Fruit fly (Drosophila melanogaster) whole organism, embryonic: ENCODE results near the gene Fcp3C.

Experiments used
- ATbp ChIP-seq: fragments of 200-800 bp; sonication (Bioruptor generic); optimal IDR thresholded peaks from 2 replicates; lab custom pipeline; 2017; ENCODE audit warnings: missing biosample characterization, mild to moderate bottlenecking, missing genetic modification characterization, missing genetic modification reagents
- Bdp1 ChIP-seq: fragments of 200-800 bp; sonication (Bioruptor generic); optimal IDR thresholded peaks from 3 replicates; lab custom pipeline; 2016; ENCODE audit warnings: missing biosample characterization, missing genetic modification characterization
- Blimp-1 ChIP-seq: fragments of 200-800 bp; sonication (Bioruptor generic); optimal IDR thresholded peaks from 3 replicates; lab custom pipeline; 2018; ENCODE audit warnings: missing biosample characterization, missing genetic modification characterization, mild to moderate bottlenecking, moderate library complexity, missing genetic modification reagents
- C15 ChIP-seq: fragments of 200-800 bp; sonication (Bioruptor generic); IDR thresholded peaks from 3 replicates; pipeline ENCODE4 v1.3.6; 2022; ENCODE audit warnings: missing biosample characterization, missing genetic modification characterization
- CG11696 ChIP-seq: fragments of 200-800 bp; sonication (Bioruptor generic); IDR thresholded peaks from 2 replicates; pipeline ENCODE4 v1.3.6; 2022; ENCODE audit warnings: missing biosample characterization, missing genetic modification characterization
- CG12104 ChIP-seq: fragments of 200-800 bp; sonication (Bioruptor generic); optimal IDR thresholded peaks from 3 replicates; lab custom pipeline; 2016; ENCODE audit warnings: missing biosample characterization, missing genetic modification characterization
- CG12155 ChIP-seq: fragments of 200-800 bp; sonication (Bioruptor generic); optimal IDR thresholded peaks from 3 replicates; lab custom pipeline; 2016; ENCODE audit warnings: missing biosample characterization, missing genetic modification characterization
- CG12236 ChIP-seq: fragments of 200-800 bp; sonication (Bioruptor generic); optimal IDR thresholded peaks from 2 replicates; lab custom pipeline; 2016; ENCODE audit warnings: missing biosample characterization, missing genetic modification characterization
- CG12391 ChIP-seq: fragments of 200-800 bp; sonication (Bioruptor generic); optimal IDR thresholded peaks from 3 replicates; lab custom pipeline; 2018; ENCODE audit warnings: missing biosample characterization, mild to moderate bottlenecking, missing genetic modification characterization, moderate library complexity
- CG13123 ChIP-seq: fragments of 200-800 bp; sonication (Bioruptor generic); optimal IDR thresholded peaks from 2 replicates; lab custom pipeline; 2016; ENCODE audit warnings: missing biosample characterization, missing genetic modification characterization
- CG13424 ChIP-seq: fragments of 200-800 bp; sonication (Bioruptor generic); optimal IDR thresholded peaks from 2 replicates; lab custom pipeline; 2019; ENCODE audit warnings: missing biosample characterization, mild to moderate bottlenecking, missing genetic modification characterization, moderate library complexity
- CG15269 ChIP-seq: fragments of 200-800 bp; sonication (Bioruptor generic); optimal IDR thresholded peaks from 2 replicates; lab custom pipeline; 2018; ENCODE audit warnings: missing biosample characterization, mild to moderate bottlenecking, missing genetic modification characterization, moderate library complexity
- CG1647 ChIP-seq: fragments of 200-800 bp; sonication (Bioruptor generic); optimal IDR thresholded peaks from 3 replicates; lab custom pipeline; 2016; ENCODE audit warnings: missing biosample characterization, missing genetic modification characterization
- CG17385 ChIP-seq: fragments of 200-800 bp; sonication (Bioruptor generic); optimal IDR thresholded peaks from 3 replicates; lab custom pipeline; 2018; ENCODE audit warnings: missing biosample characterization, mild to moderate bottlenecking, missing genetic modification characterization
- CG17802 ChIP-seq: fragments of 200-800 bp; sonication (Bioruptor generic); optimal IDR thresholded peaks from 2 replicates; lab custom pipeline; 2018; ENCODE audit warnings: missing biosample characterization, mild to moderate bottlenecking, missing genetic modification characterization, moderate library complexity
- CG33557 ChIP-seq: fragments of 200-800 bp; sonication (Bioruptor generic); optimal IDR thresholded peaks from 2 replicates; lab custom pipeline; 2019; ENCODE audit warnings: missing biosample characterization, mild to moderate bottlenecking, missing genetic modification characterization, moderate library complexity
- CG3407 ChIP-seq: fragments of 200-800 bp; sonication (Bioruptor generic); optimal IDR thresholded peaks from 2 replicates; lab custom pipeline; 2018; ENCODE audit warnings: missing biosample characterization, mild to moderate bottlenecking, missing genetic modification characterization
- CG4854 ChIP-seq: fragments of 200-800 bp; sonication (Bioruptor generic); optimal IDR thresholded peaks from 2 replicates; lab custom pipeline; 2016; ENCODE audit warnings: missing biosample characterization, missing genetic modification characterization, inconsistent platforms
- CG7357 ChIP-seq: fragments of 200-800 bp; sonication (Bioruptor generic); IDR thresholded peaks from 3 replicates; pipeline ENCODE4 v1.3.6; 2022; ENCODE audit warnings: missing biosample characterization, missing genetic modification characterization
- CG7928 ChIP-seq: fragments of 200-800 bp; sonication (Bioruptor generic); optimal IDR thresholded peaks from 2 replicates; lab custom pipeline; 2017; ENCODE audit warnings: missing biosample characterization, mild to moderate bottlenecking, missing genetic modification characterization
- CG8765 ChIP-seq: fragments of 200-800 bp; sonication (Bioruptor generic); IDR thresholded peaks from 2 replicates; pipeline ENCODE4 v1.3.6; 2022; ENCODE audit warnings: missing biosample characterization, missing genetic modification characterization
- CG9609 ChIP-seq: fragments of 200-800 bp; sonication (Bioruptor generic); optimal IDR thresholded peaks from 3 replicates; lab custom pipeline; 2016; ENCODE audit warnings: missing biosample characterization, missing genetic modification characterization
- Dbx ChIP-seq: fragments of 200-800 bp; sonication (Bioruptor generic); IDR thresholded peaks from 3 replicates; pipeline ENCODE4 v1.3.6; 2022; ENCODE audit warnings: missing biosample characterization, missing genetic modification characterization
- Dref ChIP-seq: fragments of 200-800 bp; sonication (Bioruptor generic); IDR thresholded peaks from 2 replicates; pipeline ENCODE4 v1.3.6; 2022; ENCODE audit warnings: missing biosample characterization, missing genetic modification characterization
- ERR ChIP-seq: fragments of 200-800 bp; sonication (Bioruptor generic); optimal IDR thresholded peaks from 2 replicates; lab custom pipeline; 2016; ENCODE audit warnings: missing biosample characterization, missing genetic modification characterization
- Fer1 ChIP-seq: fragments of 200-800 bp; sonication (Bioruptor generic); optimal IDR thresholded peaks from 2 replicates; lab custom pipeline; 2017; ENCODE audit warnings: missing biosample characterization, mild to moderate bottlenecking, missing genetic modification characterization
- Gsc ChIP-seq: fragments of 200-800 bp; sonication (Bioruptor generic); IDR thresholded peaks from 2 replicates; pipeline ENCODE4 v1.3.6; 2022; ENCODE audit warnings: missing biosample characterization, missing genetic modification characterization
- Hand ChIP-seq: fragments of 200-800 bp; sonication (Bioruptor generic); optimal IDR thresholded peaks from 2 replicates; lab custom pipeline; 2017; ENCODE audit warnings: mild to moderate bottlenecking, missing biosample characterization, missing genetic modification reagents, missing genetic modification characterization
- MESR4 ChIP-seq: fragments of 200-800 bp; sonication (Bioruptor generic); optimal IDR thresholded peaks from 2 replicates; lab custom pipeline; 2018; ENCODE audit warnings: missing biosample characterization, mild to moderate bottlenecking, missing genetic modification characterization, moderate library complexity
- Mad ChIP-seq: fragments of 200-800 bp; sonication (Bioruptor generic); optimal IDR thresholded peaks from 2 replicates; lab custom pipeline; 2016; ENCODE audit warnings: missing biosample characterization, missing genetic modification characterization
- Nf-YA ChIP-seq: fragments of 200-800 bp; sonication (Bioruptor generic); IDR thresholded peaks from 2 replicates; pipeline ENCODE4 v1.3.6; 2022; ENCODE audit warnings: missing biosample characterization, missing genetic modification characterization
- bab2 ChIP-seq: fragments of 200-800 bp; sonication (Bioruptor generic); optimal IDR thresholded peaks from 2 replicates; lab custom pipeline; 2016; ENCODE audit warnings: missing biosample characterization, missing genetic modification characterization
- bbx ChIP-seq: fragments of 200-800 bp; sonication (Bioruptor generic); IDR thresholded peaks from 2 replicates; pipeline ENCODE4 v1.3.6; 2022; ENCODE audit warnings: missing biosample characterization, missing genetic modification characterization; ENCODE audit not compliant: partially characterized antibody
- br ChIP-seq: fragments of >200 bp; optimal IDR thresholded peaks from 2 replicates; lab custom pipeline; 2017
- corto ChIP-seq: fragments of 200-800 bp; sonication (Bioruptor generic); optimal IDR thresholded peaks from 2 replicates; lab custom pipeline; 2016; ENCODE audit warnings: missing biosample characterization, mild to moderate bottlenecking, missing genetic modification characterization, moderate library complexity
- crc ChIP-seq: fragments of 200-800 bp; sonication (Bioruptor generic); optimal IDR thresholded peaks from 2 replicates; lab custom pipeline; 2016; ENCODE audit warnings: missing biosample characterization, missing genetic modification characterization
- dati ChIP-seq: fragments of 200-800 bp; sonication (Bioruptor generic); IDR thresholded peaks from 2 replicates; pipeline ENCODE4 v1.3.6; 2022; ENCODE audit warnings: missing biosample characterization, missing genetic modification characterization
- dimm ChIP-seq: fragments of 200-800 bp; sonication (Bioruptor generic); IDR thresholded peaks from 2 replicates; pipeline ENCODE4 v1.3.6; 2022; ENCODE audit warnings: missing biosample characterization, missing genetic modification characterization
- hb ChIP-seq: fragments of 200-800 bp; sonication (Bioruptor generic); IDR thresholded peaks from 3 replicates; pipeline ENCODE4 v1.3.6; 2022; ENCODE audit warnings: missing biosample characterization, missing genetic modification characterization; ENCODE audit not compliant: partially characterized antibody
- lilli ChIP-seq: fragments of 200-800 bp; sonication (Bioruptor generic); optimal IDR thresholded peaks from 3 replicates; lab custom pipeline; 2016; ENCODE audit warnings: missing biosample characterization, missing genetic modification characterization
- phol ChIP-seq: fragments of 200-800 bp; sonication (Bioruptor generic); optimal IDR thresholded peaks from 3 replicates; lab custom pipeline; 2018; ENCODE audit warnings: missing biosample characterization, mild to moderate bottlenecking, missing genetic modification characterization, moderate library complexity
- ro ChIP-seq: fragments of 200-800 bp; sonication (Bioruptor generic); IDR thresholded peaks from 2 replicates; pipeline ENCODE4 v1.3.6; 2022; ENCODE audit warnings: missing biosample characterization, missing genetic modification characterization
- slp2 ChIP-seq: fragments of 200-800 bp; sonication (Bioruptor generic); optimal IDR thresholded peaks from 2 replicates; lab custom pipeline; 2016; ENCODE audit warnings: missing biosample characterization, missing genetic modification characterization
- sr ChIP-seq: fragments of 200-800 bp; sonication (Bioruptor generic); IDR thresholded peaks from 3 replicates; pipeline ENCODE4 v1.3.6; 2022; ENCODE audit warnings: missing biosample characterization, missing genetic modification characterization
- tll ChIP-seq, 2 experiments: fragments of 200-800 bp in 1 of 2; fragments of >200 bp in 1 of 2; sonication (Bioruptor generic) in 1 of 2; optimal IDR thresholded peaks; 2 replicates each; lab custom pipeline; 2017 to 2019; ENCODE audit warnings: missing biosample characterization in 2 of 2, missing genetic modification characterization in 2 of 2, mild to moderate bottlenecking in 1 of 2, moderate library complexity in 1 of 2
- tna ChIP-seq: fragments of 200-800 bp; sonication (Bioruptor generic); IDR thresholded peaks from 2 replicates; pipeline ENCODE4 v1.3.6; 2022; ENCODE audit warnings: missing biosample characterization, missing genetic modification characterization; ENCODE audit not compliant: partially characterized antibody
- trem ChIP-seq: fragments of 200-800 bp; optimal IDR thresholded peaks from 3 replicates; lab custom pipeline; 2019; ENCODE audit warnings: missing biosample characterization, mild to moderate bottlenecking, missing genetic modification characterization, moderate library complexity
- unpg ChIP-seq: fragments of 200-800 bp; sonication (Bioruptor generic); optimal IDR thresholded peaks from 3 replicates; lab custom pipeline; 2018; ENCODE audit warnings: missing biosample characterization, mild to moderate bottlenecking, missing genetic modification characterization, moderate library complexity
- usp ChIP-seq: fragments of >200 bp; optimal IDR thresholded peaks from 2 replicates; lab custom pipeline; 2017; ENCODE audit warnings: missing biosample characterization, missing genetic modification characterization

Fcp3C gene

dm6 chrX:3162405-3163256 is 11.6 kb downstream of the Fcp3C start (continued):
- peak; percentile 83 for TF ChIP-seq CG12155 (GFP tag; lab: Kevin White, UChicago)
- peak; percentile 85 for TF ChIP-seq CG7357 (GFP tag; lab: Robert Waterston, UW)
- TF ChIP-seq br (lab: Kevin White, UChicago) = no peak
- TF ChIP-seq CG12104 (GFP tag; lab: Kevin White, UChicago) = peak; percentile 90
- TF ChIP-seq CG3407 (GFP tag; lab: Kevin White, UChicago) = peak; percentile 89
- peak; percentile 57 for TF ChIP-seq CG7928 (GFP tag; lab: Kevin White, UChicago)
- peak; percentile 89 for TF ChIP-seq Fer1 (GFP tag; lab: Kevin White, UChicago)
- peak; percentile 79 for TF ChIP-seq CG13123 (GFP tag; lab: Kevin White, UChicago)
- TF ChIP-seq CG15269 (tag; lab: Kevin White, UChicago) = peak; percentile 92
- TF ChIP-seq dimm (GFP tag; lab: Robert Waterston, UW) = peak; percentile 84
- TF ChIP-seq CG17385 (GFP tag; lab: Kevin White, UChicago) = peak; percentile 90
- TF ChIP-seq tna (GFP tag; lab: Robert Waterston, UW) = no peak
- TF ChIP-seq ATbp (GFP tag; lab: Kevin White, UChicago) = peak; percentile 93
- TF ChIP-seq ERR = peak; percentile 85
- TF ChIP-seq ro (GFP tag; lab: Robert Waterston, UW) = peak; percentile 85
- no peak for TF ChIP-seq hb (GFP tag; lab: Robert Waterston, UW)
- peak; percentile 39 for TF ChIP-seq MESR4
- peak; percentile 74 for TF ChIP-seq sr (GFP tag; lab: Robert Waterston, UW)
- peak; percentile 71 for TF ChIP-seq Dbx (GFP tag; lab: Robert Waterston, UW)
- peak; percentile 91 for TF ChIP-seq CG33557 (GFP tag; lab: Kevin White, UChicago)
- TF ChIP-seq bbx (GFP tag; lab: Robert Waterston, UW) = 0 out of 2 replicates have a peak, but pooled peaks have one; percentile 22
- TF ChIP-seq crc = peak; percentile 88
- peak; percentile 91 for TF ChIP-seq lilli (GFP tag; lab: Kevin White, UChicago)
- peak in 1 of 2 experiments; percentile 67 for TF ChIP-seq tll (GFP tag; optimal IDR thresholded peaks at IDR 0.05; lab: Kevin White, UChicago)
- peak; percentile 93 for TF ChIP-seq CG13424 (tag; lab: Kevin White, UChicago)
- peak; percentile 95 for TF ChIP-seq phol
- peak; percentile 82 for TF ChIP-seq slp2 (GFP tag; lab: Kevin White, UChicago)
- peak; percentile 96 for TF ChIP-seq unpg (GFP tag; lab: Kevin White, UChicago)
- TF ChIP-seq CG12391 = peak; percentile 96
- TF ChIP-seq C15 = peak; percentile 71; the same call in 2 of the 3 replicates
- TF ChIP-seq CG9609 (GFP tag; lab: Kevin White, UChicago) = peak; percentile 90
- peak; percentile 87 for TF ChIP-seq Gsc (GFP tag; lab: Robert Waterston, UW)
- TF ChIP-seq CG1647 (GFP tag; lab: Kevin White, UChicago) = peak; percentile 82
- TF ChIP-seq trem (tag; lab: Kevin White, UChicago) = peak; percentile 88
- TF ChIP-seq CG17802 (tag; lab: Kevin White, UChicago) = peak; percentile 68
- peak; percentile 99 for TF ChIP-seq CG11696
- peak; percentile 76 for TF ChIP-seq dati
- no peak for TF ChIP-seq usp
- no peak for TF ChIP-seq Dref (GFP tag; lab: Robert Waterston, UW)
- TF ChIP-seq CG8765 (GFP tag; lab: Robert Waterston, UW) = peak; percentile 76
- peak; percentile 82 for TF ChIP-seq Bdp1
- peak; percentile 93 for TF ChIP-seq CG12236
- TF ChIP-seq CG4854 = peak; percentile 84
- TF ChIP-seq Mad (GFP tag; lab: Kevin White, UChicago) = peak; percentile 91
- TF ChIP-seq Hand (GFP tag; lab: Kevin White, UChicago) = peak; percentile 65
- peak; percentile 86 for TF ChIP-seq corto (GFP tag; lab: Kevin White, UChicago)
- peak; percentile 91 for TF ChIP-seq Blimp-1 (GFP tag; lab: Kevin White, UChicago)
- TF ChIP-seq Nf-YA (GFP tag; lab: Robert Waterston, UW) = peak; percentile 83
- TF ChIP-seq bab2 (GFP tag; lab: Kevin White, UChicago) = peak; percentile 91
